Worm (Caenorhabditis elegans): ENCODE data around the gene C04G2.5.

The C04G2.5 gene

ce11 chrIV:10096881-10097280 lies 1.8 kb upstream of the C04G2.5 start, which contains the start of gene dis-3 (continued):
- no peak for TF ChIP-seq mab-9 (GFP tag; IDR thresholded peaks at IDR 0.05)
- no peak for TF ChIP-seq ceh-90 (tag; optimal IDR thresholded peaks at IDR 0.05)
- TF ChIP-seq mdl-1 (tag; optimal IDR thresholded peaks at IDR 0.05): no peak
- peak; percentile 16 to 36 for TF ChIP-seq efl-1 (optimal IDR thresholded peaks at IDR 0.05)
- peak in 1 of 2 experiments; percentile 57 for TF ChIP-seq efl-1 (GFP tag; optimal IDR thresholded peaks at IDR 0.05 in 1 of 2)
- TF ChIP-seq ets-5 (GFP tag; IDR thresholded peaks at IDR 0.05): no peak
- no peak for TF ChIP-seq hlh-17 (GFP tag; optimal IDR thresholded peaks at IDR 0.05; ENCODE audit: borderline replicate concordance)
- peak in 1 of 3 experiments; percentile 26 for TF ChIP-seq dpl-1 (GFP tag; optimal IDR thresholded peaks at IDR 0.05)

- TF ChIP-seq ceh-8 (GFP tag; optimal IDR thresholded peaks at IDR 0.05) (no peak), alr-1 (tag; optimal IDR thresholded peaks at IDR 0.05; ENCODE audit: borderline replicate concordance) (no peak), aly-2 (tag; optimal IDR thresholded peaks at IDR 0.05) (no peak), F16B12.6 (tag; optimal IDR thresholded peaks at IDR 0.05) (no peak), mab-9 (GFP tag; IDR thresholded peaks at IDR 0.05) (no peak), unc-98 (GFP tag; IDR thresholded peaks at IDR 0.05) (no peak), nhr-85 (tag) (no peak), Y116A8C.19 (tag; optimal IDR thresholded peaks at IDR 0.05; ENCODE audit: borderline replicate concordance) (no peak), sptf-1 (tag; optimal IDR thresholded peaks at IDR 0.05) (no peak), fkh-8 (tag; optimal IDR thresholded peaks at IDR 0.05) (no peak), lin-13 (GFP tag; optimal IDR thresholded peaks at IDR 0.05) (no peak)
Measured at ce11 chrIV:10090358-10090757, 4.7 kb downstream of the C04G2.5 start, which contains the start of gene ttbk-5. ttbk-5 (plus strand) TSS chrIV:10090658.

DNA sequence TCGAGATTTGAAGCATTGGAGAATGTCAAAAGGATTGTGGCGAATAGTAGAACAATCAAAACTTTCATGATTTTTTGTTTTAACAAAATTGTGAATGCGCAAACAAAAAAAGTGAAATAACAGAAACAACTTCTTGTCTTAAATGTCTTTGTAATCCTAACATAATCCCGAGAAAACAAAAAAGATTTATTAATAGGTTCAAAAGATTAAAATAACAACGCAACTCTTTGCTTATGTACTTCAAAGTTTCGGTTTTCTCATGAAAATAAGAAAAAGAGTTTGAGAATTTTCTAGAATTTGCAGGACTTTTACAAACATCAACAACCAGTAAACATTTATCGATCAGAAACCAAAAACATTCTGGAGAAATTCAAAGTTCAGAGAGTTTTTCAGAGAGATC lies 5.3 kb downstream of the C04G2.5 start, which contains the start of gene ttr-39:
ttr-39 (minus strand) TSS at position 101 of the 400 bp plus-strand sequence.
- no peak for TF ChIP-seq alr-1 (tag; optimal IDR thresholded peaks at IDR 0.05; ENCODE audit: borderline replicate concordance)
- 0 out of 2 replicates have a peak, but pooled peaks have one; percentile 21 for TF ChIP-seq mab-9 (GFP tag; IDR thresholded peaks at IDR 0.05)

- peak; percentile 88 for TF ChIP-seq rnt-1 (tag; optimal IDR thresholded peaks at IDR 0.05)
- TF ChIP-seq lir-3 (tag; optimal IDR thresholded peaks at IDR 0.05; ENCODE audit: poor library complexity): peak; percentile 77
- peak; percentile 88 to 92 (median 89) for TF ChIP-seq dpl-1 (GFP tag; optimal IDR thresholded peaks at IDR 0.05)
- TF ChIP-seq dsc-1 (tag; optimal IDR thresholded peaks at IDR 0.05): peak; percentile 28
- TF ChIP-seq ets-5 (GFP tag; IDR thresholded peaks at IDR 0.05): no peak
- TF ChIP-seq F16B12.6 (tag; optimal IDR thresholded peaks at IDR 0.05): peak; percentile 58
- peak; percentile 69 to 92 for TF ChIP-seq lsy-2 (tag; optimal IDR thresholded peaks at IDR 0.05)
- peak; percentile 85 to 95 for TF ChIP-seq lin-35 (GFP tag; optimal IDR thresholded peaks at IDR 0.05)
- no peak for TF ChIP-seq ceh-63 (GFP tag; optimal IDR thresholded peaks at IDR 0.05)
- peak; percentile 58 for TF ChIP-seq nhr-19 (GFP tag; conservative IDR thresholded peaks at IDR 0.05)
- TF ChIP-seq fkh-10 (GFP tag; optimal IDR thresholded peaks at IDR 0.05): no peak
- TF ChIP-seq vab-15 (tag; optimal IDR thresholded peaks at IDR 0.05): peak; percentile 92
- TF ChIP-seq skn-1 (tag; optimal IDR thresholded peaks at IDR 0.05): peak; percentile 70
- TF ChIP-seq nhr-77 (tag; optimal IDR thresholded peaks at IDR 0.05): peak; percentile 73
- peak; percentile 71 for TF ChIP-seq lin-13 (GFP tag; optimal IDR thresholded peaks at IDR 0.05)
- peak; percentile 67 for TF ChIP-seq fos-1 (tag; optimal IDR thresholded peaks at IDR 0.05)
- TF ChIP-seq hlh-4 (tag; optimal IDR thresholded peaks at IDR 0.05): no peak
- peak; percentile 61 for TF ChIP-seq tbx-2 (tag; optimal IDR thresholded peaks at IDR 0.05)
- TF ChIP-seq lin-14 (GFP tag; optimal IDR thresholded peaks at IDR 0.05): peak; percentile 79
- peak in 1 of 2 experiments; percentile 17 for TF ChIP-seq ztf-11 (tag; optimal IDR thresholded peaks at IDR 0.05)
- peak; percentile 82 for TF ChIP-seq snu-23 (GFP tag; optimal IDR thresholded peaks at IDR 0.05)
- no peak for TF ChIP-seq sptf-1 (tag; optimal IDR thresholded peaks at IDR 0.05)
- TF ChIP-seq C16A3.4 (tag; optimal IDR thresholded peaks at IDR 0.05): peak; percentile 93
- peak; percentile 83 for TF ChIP-seq nhr-71 (tag; optimal IDR thresholded peaks at IDR 0.05)
- no peak for TF ChIP-seq ama-1 (optimal IDR thresholded peaks at IDR 0.05)
- peak; percentile 49 for TF ChIP-seq fkh-8 (tag; optimal IDR thresholded peaks at IDR 0.05)
- TF ChIP-seq swsn-7 (tag; optimal IDR thresholded peaks at IDR 0.05): peak; percentile 51
- TF ChIP-seq nhr-47 (tag; optimal IDR thresholded peaks at IDR 0.05): no peak
- TF ChIP-seq blmp-1 (tag; optimal IDR thresholded peaks at IDR 0.05): peak; percentile 71
- peak; percentile 38 for TF ChIP-seq unc-86 (tag; optimal IDR thresholded peaks at IDR 0.05)
- TF ChIP-seq nhr-85 (tag): peak; percentile 79
- TF ChIP-seq nhr-237 (tag; optimal IDR thresholded peaks at IDR 0.05): peak; percentile 51
- peak in 1 of 6 experiments; percentile 68 for TF ChIP-seq elt-3 (tag; optimal IDR thresholded peaks at IDR 0.05)
Measured at ce11 chrIV:10085401-10086187, 9.5 kb downstream of the C04G2.5 start, which contains the start of the genes col-2 and ndc-80. col-2 (minus strand) TSS chrIV:10085451. ndc-80 (plus strand) TSS chrIV:10086137.
